Worm (Caenorhabditis elegans): ENCODE data around the gene cnc-10.
A peak's percentile ranks its signal among the peaks of the same experiment; 100 is the strongest.

ce11 chrV:11172667-11173066 is 10.4 kb upstream of the cnc-10 start:
- TF ChIP-seq unc-39 (tag; optimal IDR thresholded peaks at IDR 0.05) = no peak
- TF ChIP-seq lsy-2 (tag; optimal IDR thresholded peaks at IDR 0.05) = no peak
- no peak for TF ChIP-seq ZK546.5 (tag; optimal IDR thresholded peaks at IDR 0.05)
- TF ChIP-seq fkh-10 (GFP tag; optimal IDR thresholded peaks at IDR 0.05) = peak; percentile 51
- no peak for TF ChIP-seq nhr-10 (tag; optimal IDR thresholded peaks at IDR 0.05)
- TF ChIP-seq ceh-28 (tag; optimal IDR thresholded peaks at IDR 0.05) = no peak
- TF ChIP-seq ceh-44 (GFP tag; IDR thresholded peaks at IDR 0.05) = no peak
- TF ChIP-seq daf-12 (tag; optimal IDR thresholded peaks at IDR 0.05) = no peak
- TF ChIP-seq ama-1 (optimal IDR thresholded peaks at IDR 0.05) = no peak
- TF ChIP-seq nhr-76 (tag; optimal IDR thresholded peaks at IDR 0.05) = no peak
- TF ChIP-seq nhr-237 (tag; optimal IDR thresholded peaks at IDR 0.05) = no peak
- no peak for TF ChIP-seq F37D6.2 (tag; optimal IDR thresholded peaks at IDR 0.05)
